Worm (Caenorhabditis elegans) whole organism, L4 larva: ENCODE data around the gene misc-1.

Experiments used
- D1046.2 ChIP-seq: fragments of 200-800 bp; sonication (Bioruptor generic); IDR thresholded peaks from 2 replicates; pipeline ENCODE4 v1.3.6; 2022; ENCODE audit warnings: missing genetic modification characterization, missing compliant biosample characterization
- F26F4.8 ChIP-seq: fragments of 200-800 bp; sonication (Bioruptor generic); conservative IDR thresholded peaks from 2 replicates; pipeline ENCODE4 v1.3.6; 2022; ENCODE audit warnings: missing genetic modification characterization, missing compliant biosample characterization
- R02D3.7 ChIP-seq: fragments of 150-350 bp; sonication (generic microtip); optimal IDR thresholded peaks from 3 replicates; lab custom pipeline; 2014; ENCODE audit warnings: missing biosample characterization, missing genetic modification characterization
- T26A8.4 ChIP-seq: fragments of 200-800 bp; sonication (Bioruptor generic); IDR thresholded peaks from 2 replicates; pipeline ENCODE4 v1.3.6; 2022; ENCODE audit warnings: missing genetic modification characterization, missing compliant biosample characterization
- Y5F2A.4 ChIP-seq: fragments of 200-800 bp; sonication (Bioruptor generic); optimal IDR thresholded peaks from 2 replicates; lab custom pipeline; 2018; ENCODE audit warnings: mild to moderate bottlenecking, missing genetic modification characterization, missing compliant biosample characterization
- ZK546.5 ChIP-seq, 2 experiments: sonication (generic microtip); optimal IDR thresholded peaks; 2 replicates each; lab custom pipeline; 2017; ENCODE audit warnings: missing biosample characterization in 2 of 2, missing genetic modification characterization in 2 of 2
- ama-1 ChIP-seq: fragments of 150-350 bp; optimal IDR thresholded peaks from 2 replicates; lab custom pipeline; 2014; ENCODE audit warnings: inconsistent platforms, mixed read lengths
- ceh-82 ChIP-seq: sonication (generic microtip); optimal IDR thresholded peaks from 2 replicates; lab custom pipeline; 2017; ENCODE audit warnings: missing biosample characterization, missing genetic modification characterization
- daf-16 ChIP-seq, 3 experiments: sonication (generic microtip); optimal IDR thresholded peaks; 2 replicates each; lab custom pipeline; 2016 to 2017; ENCODE audit warnings: missing genetic modification characterization in 3 of 3, missing genetic modification reagents in 3 of 3, mild to moderate bottlenecking in 2 of 3, missing compliant biosample characterization in 2 of 3, missing biosample characterization in 1 of 3, moderate library complexity in 1 of 3
- daf-19 ChIP-seq: fragments of 200-800 bp; sonication (Bioruptor generic); conservative IDR thresholded peaks from 2 replicates; pipeline ENCODE4 v1.3.6; 2022; ENCODE audit warnings: missing genetic modification characterization, missing compliant biosample characterization
- dmd-6 ChIP-seq: fragments of 200-800 bp; sonication (Bioruptor generic); IDR thresholded peaks from 2 replicates; pipeline ENCODE4 v1.3.6; 2022; ENCODE audit warnings: missing genetic modification reagents, missing genetic modification characterization, missing compliant biosample characterization
- dpl-1 ChIP-seq: fragments of 150-350 bp; optimal IDR thresholded peaks from 2 replicates; lab custom pipeline; 2014; ENCODE audit warnings: missing biosample characterization, missing genetic modification reagents, missing genetic modification characterization
- dve-1 ChIP-seq: sonication (generic microtip); optimal IDR thresholded peaks from 2 replicates; lab custom pipeline; 2017; ENCODE audit warnings: antibody characterized with exemption, mild to moderate bottlenecking, missing genetic modification characterization, missing compliant biosample characterization; ENCODE audit not compliant: insufficient read depth
- hlh-11 ChIP-seq: fragments of 200-800 bp; sonication (Bioruptor generic); optimal IDR thresholded peaks from 2 replicates; lab custom pipeline; 2018; ENCODE audit warnings: mild to moderate bottlenecking, missing genetic modification characterization, missing compliant biosample characterization
- hmg-1.1 ChIP-seq: fragments of 200-800 bp; sonication (Bioruptor generic); IDR thresholded peaks from 2 replicates; pipeline ENCODE4 v1.3.6; 2022; ENCODE audit warnings: missing genetic modification reagents, missing genetic modification characterization, missing compliant biosample characterization
- lin-1 ChIP-seq: fragments of 200-800 bp; sonication (Bioruptor generic); IDR thresholded peaks from 2 replicates; pipeline ENCODE4 v1.3.6; 2022; ENCODE audit warnings: missing genetic modification reagents, missing genetic modification characterization, missing compliant biosample characterization
- lin-13 ChIP-seq: fragments of 150-350 bp; optimal IDR thresholded peaks from 2 replicates; lab custom pipeline; 2014; ENCODE audit warnings: missing biosample characterization, missing genetic modification reagents, missing genetic modification characterization
- lin-15B ChIP-seq: fragments of 150-350 bp; sonication (generic microtip); optimal IDR thresholded peaks from 3 replicates; lab custom pipeline; 2014; ENCODE audit warnings: missing biosample characterization, missing genetic modification characterization
- lin-29 ChIP-seq: fragments of 200-800 bp; sonication (Bioruptor generic); IDR thresholded peaks from 2 replicates; pipeline ENCODE4 v1.3.6; 2022; ENCODE audit warnings: missing genetic modification reagents, missing genetic modification characterization, missing compliant biosample characterization
- lin-38 ChIP-seq: fragments of 200-800 bp; sonication (Bioruptor generic); IDR thresholded peaks from 2 replicates; pipeline ENCODE4 v1.3.6; 2022; ENCODE audit warnings: missing genetic modification reagents, missing genetic modification characterization, missing compliant biosample characterization
- lin-39 ChIP-seq: fragments of 150-350 bp; optimal IDR thresholded peaks from 2 replicates; lab custom pipeline; 2014; ENCODE audit warnings: missing biosample characterization, missing genetic modification reagents, missing genetic modification characterization
- lsy-2 ChIP-seq, 2 experiments: fragments of 150-350 bp in 1 of 2; sonication (generic microtip) in 1 of 2; optimal IDR thresholded peaks; 2 replicates each; lab custom pipeline; 2014 to 2017; ENCODE audit warnings: missing biosample characterization in 2 of 2, missing genetic modification characterization in 2 of 2
- mxl-2 ChIP-seq: fragments of 200-800 bp; sonication (Bioruptor generic); conservative IDR thresholded peaks from 2 replicates; pipeline ENCODE4 v1.3.6; 2022; ENCODE audit warnings: missing genetic modification reagents, missing genetic modification characterization, missing compliant biosample characterization
- nhr-10 ChIP-seq: fragments of 150-350 bp; optimal IDR thresholded peaks from 2 replicates; lab custom pipeline; 2014; ENCODE audit warnings: missing biosample characterization, missing genetic modification characterization
- nhr-28 ChIP-seq: fragments of 150-350 bp; optimal IDR thresholded peaks from 2 replicates; lab custom pipeline; 2014; ENCODE audit warnings: missing biosample characterization, missing genetic modification characterization
- nhr-77 ChIP-seq: fragments of 150-350 bp; optimal IDR thresholded peaks from 2 replicates; lab custom pipeline; 2014; ENCODE audit warnings: missing biosample characterization, missing genetic modification characterization
- pha-4 ChIP-seq, 2 experiments: fragments of 150-350 bp in 1 of 2; fragments of 200-800 bp in 1 of 2; sonication (Bioruptor generic) in 1 of 2; IDR thresholded peaks in 1 of 2; optimal IDR thresholded peaks in 1 of 2; 2 replicates each; pipeline versions ENCODE4 v1.3.6 to Lab custom; 2014 to 2022; ENCODE audit warnings: missing genetic modification characterization in 2 of 2, missing genetic modification reagents in 2 of 2, missing biosample characterization in 1 of 2, missing compliant biosample characterization in 1 of 2
- pqm-1 ChIP-seq: sonication (generic microtip); optimal IDR thresholded peaks from 2 replicates; lab custom pipeline; 2017; ENCODE audit warnings: missing biosample characterization, missing genetic modification characterization
- rbr-2 ChIP-seq: sonication (generic microtip); optimal IDR thresholded peaks from 2 replicates; lab custom pipeline; 2016; ENCODE audit warnings: missing genotype, missing genetic modification characterization, missing compliant biosample characterization
- set-16 ChIP-seq: fragments of 200-800 bp; sonication (Bioruptor generic); IDR thresholded peaks from 2 replicates; pipeline ENCODE4 v1.3.6; 2022; ENCODE audit warnings: missing genetic modification reagents, missing genetic modification characterization, missing compliant biosample characterization
- snpc-1.2 ChIP-seq: fragments of 200-800 bp; sonication (Bioruptor generic); IDR thresholded peaks from 2 replicates; pipeline ENCODE4 v1.3.6; 2022; ENCODE audit warnings: missing genetic modification reagents, missing genetic modification characterization, missing compliant biosample characterization
- spr-1 ChIP-seq: sonication (generic microtip); optimal IDR thresholded peaks from 2 replicates; lab custom pipeline; 2016; ENCODE audit warnings: mild to moderate bottlenecking, missing genetic modification characterization, missing compliant biosample characterization
- spr-3 ChIP-seq: fragments of 200-800 bp; sonication (Bioruptor generic); optimal IDR thresholded peaks from 2 replicates; lab custom pipeline; 2018; ENCODE audit warnings: mild to moderate bottlenecking, missing genetic modification characterization, missing compliant biosample characterization
- unc-39 ChIP-seq: sonication (generic microtip); optimal IDR thresholded peaks from 2 replicates; lab custom pipeline; 2017; ENCODE audit warnings: missing biosample characterization, missing genetic modification characterization
- unc-62 ChIP-seq, 3 experiments: fragments of 150-350 bp in 1 of 3; sonication (generic microtip); optimal IDR thresholded peaks in 2 of 3; peaks in 1 of 3; 1 replicate in 1 of 3; 2 replicates in 2 of 3; lab custom pipeline; 2014 to 2017; ENCODE audit warnings: missing biosample characterization in 3 of 3, missing genetic modification characterization in 3 of 3, missing genetic modification reagents in 3 of 3, missing genotype in 1 of 3
- vab-7 ChIP-seq: fragments of 200-800 bp; sonication (Bioruptor generic); IDR thresholded peaks from 2 replicates; pipeline ENCODE4 v1.3.6; 2022; ENCODE audit warnings: missing genetic modification reagents, missing genetic modification characterization, missing compliant biosample characterization
- zag-1 ChIP-seq: fragments of 150-350 bp; optimal IDR thresholded peaks from 2 replicates; lab custom pipeline; 2014; ENCODE audit warnings: missing biosample characterization, missing genetic modification characterization
- zip-2 ChIP-seq: fragments of 150-350 bp; optimal IDR thresholded peaks from 2 replicates; lab custom pipeline; 2014; ENCODE audit warnings: missing biosample characterization, missing genetic modification characterization
- ztf-7 ChIP-seq: fragments of 150-350 bp; optimal IDR thresholded peaks from 2 replicates; lab custom pipeline; 2014; ENCODE audit warnings: missing biosample characterization, missing genetic modification characterization

The misc-1 gene

ce11 chrII:286551-286724 is at the start of gene misc-1:
Gene misc-1 (plus strand): TSS chrII:286625.
- no peak for TF ChIP-seq dpl-1 (GFP tag; lab: Kevin White, UChicago)
- TF ChIP-seq ceh-82 (tag; lab: Kevin White, UChicago) = no peak
- TF ChIP-seq mxl-2 (GFP tag; lab: Robert Waterston, UW) = no peak
- TF ChIP-seq D1046.2 = no peak
- TF ChIP-seq set-16 (GFP tag; lab: Robert Waterston, UW) = no peak
- TF ChIP-seq nhr-28 = no peak
- no peak for TF ChIP-seq F26F4.8
- no peak for TF ChIP-seq vab-7
- TF ChIP-seq nhr-10 (tag; lab: Kevin White, UChicago) = no peak
- TF ChIP-seq lsy-2 (tag; optimal IDR thresholded peaks at IDR 0.05; lab: Kevin White, UChicago) = no peak
- no peak for TF ChIP-seq ZK546.5 (tag; optimal IDR thresholded peaks at IDR 0.05; lab: Kevin White, UChicago)
- no peak for TF ChIP-seq daf-16 (GFP tag; optimal IDR thresholded peaks at IDR 0.05; lab: Kevin White, UChicago)
- no peak for TF ChIP-seq daf-16 (tag; optimal IDR thresholded peaks at IDR 0.05; lab: Kevin White, UChicago)
- TF ChIP-seq ama-1 = no peak
- no peak for TF ChIP-seq zag-1 (tag; lab: Kevin White, UChicago)
- TF ChIP-seq lin-15B (tag; lab: Kevin White, UChicago) = no peak
- TF ChIP-seq R02D3.7 (tag; lab: Kevin White, UChicago) = no peak

- TF ChIP-seq T26A8.4 (GFP tag; lab: Robert Waterston, UW) (no peak), zip-2 (tag; lab: Kevin White, UChicago) (no peak), lin-1 (GFP tag; lab: Robert Waterston, UW) (no peak), zag-1 (tag; lab: Kevin White, UChicago) (no peak), ztf-7 (tag; lab: Kevin White, UChicago) (no peak), pha-4 (GFP tag; IDR thresholded peaks at IDR 0.05; lab: Robert Waterston, UW) (no peak), pha-4 (tag; optimal IDR thresholded peaks at IDR 0.05; lab: Kevin White, UChicago) (no peak), spr-3 (no peak), lin-29 (no peak), lin-39 (tag; lab: Kevin White, UChicago) (no peak), dve-1 (tag; lab: Kevin White, UChicago) (no peak), ama-1 (no peak), snpc-1.2 (no peak), daf-19 (GFP tag; lab: Robert Waterston, UW) (no peak), hmg-1.1 (no peak), dpl-1 (GFP tag; lab: Kevin White, UChicago) (no peak), lin-13 (no peak), rbr-2 (tag; lab: Kevin White, UChicago) (no peak), unc-39 (tag; lab: Kevin White, UChicago) (no peak)
Measured at ce11 chrII:237721-238120, 48.7 kb upstream of the misc-1 start, which contains the start of gene laat-1. Gene laat-1 (minus strand): TSS chrII:237821.

DNA sequence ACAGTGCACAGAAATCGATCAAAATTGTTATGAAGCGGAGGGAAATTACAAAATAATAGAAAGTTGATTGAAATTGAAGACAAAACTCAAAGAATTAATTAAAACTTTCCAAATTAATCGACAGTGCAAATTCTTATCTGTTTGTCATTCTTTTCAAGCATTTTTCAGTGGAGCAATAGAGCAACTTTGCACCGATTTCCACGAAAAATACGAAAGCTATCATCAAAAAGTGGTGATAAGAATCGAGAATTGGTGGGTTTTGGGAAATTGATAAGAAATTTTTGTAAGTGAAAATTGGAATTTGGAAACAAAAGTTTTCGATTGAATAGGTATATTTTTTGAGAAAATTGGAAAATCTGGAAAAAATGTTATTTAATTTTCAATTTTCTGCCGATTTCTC is 46.4 kb upstream of the misc-1 start:
- TF ChIP-seq nhr-28 = peak; percentile 73
- peak; percentile 43 for TF ChIP-seq nhr-77 (tag; lab: Kevin White, UChicago)
- peak in 1 of 2 experiments; percentile 19 for TF ChIP-seq unc-62 (GFP tag; optimal IDR thresholded peaks at IDR 0.05 in 1 of 2; lab: Kevin White, UChicago)
- no peak for TF ChIP-seq unc-62 (tag; optimal IDR thresholded peaks at IDR 0.05; lab: Kevin White, UChicago)
- TF ChIP-seq daf-16 (GFP tag; optimal IDR thresholded peaks at IDR 0.05; lab: Kevin White, UChicago) = no peak
- TF ChIP-seq daf-16 (tag; optimal IDR thresholded peaks at IDR 0.05; lab: Kevin White, UChicago) = peak; percentile 39
- TF ChIP-seq Y5F2A.4 = no peak
- no peak for TF ChIP-seq spr-1 (tag; lab: Kevin White, UChicago)
- TF ChIP-seq hlh-11 (tag; lab: Kevin White, UChicago) = peak; percentile 25
- peak; percentile 62 for TF ChIP-seq dmd-6
- peak; percentile 48 for TF ChIP-seq dve-1 (tag; lab: Kevin White, UChicago)
- peak; percentile 56 for TF ChIP-seq lin-38 (GFP tag; lab: Robert Waterston, UW)
- peak; percentile 100 for TF ChIP-seq pqm-1 (tag; lab: Kevin White, UChicago)
